Fruit fly (Drosophila melanogaster) whole organism, embryonic: Measurements from ENCODE around the gene Pvr.

Experiments used
- Antp ChIP-seq: fragments of 200-800 bp; sonication (Bioruptor generic); optimal IDR thresholded peaks from 3 replicates; lab custom pipeline; 2016; ENCODE audit warnings: missing biosample characterization, missing genetic modification characterization
- Atf3 ChIP-seq: fragments of 200-800 bp; sonication (Bioruptor generic); optimal IDR thresholded peaks from 3 replicates; lab custom pipeline; 2016; ENCODE audit warnings: missing biosample characterization, missing genetic modification characterization
- Atf6 ChIP-seq: fragments of 200-800 bp; sonication (Bioruptor generic); IDR thresholded peaks from 2 replicates; pipeline ENCODE4 v1.3.6; 2022; ENCODE audit warnings: missing biosample characterization, missing genetic modification characterization
- B-H2 ChIP-seq: fragments of 200-800 bp; sonication (Bioruptor generic); optimal IDR thresholded peaks from 2 replicates; lab custom pipeline; 2018; ENCODE audit warnings: missing biosample characterization, mild to moderate bottlenecking, missing genetic modification characterization
- Blimp-1 ChIP-seq: fragments of 200-800 bp; sonication (Bioruptor generic); optimal IDR thresholded peaks from 3 replicates; lab custom pipeline; 2018; ENCODE audit warnings: missing biosample characterization, missing genetic modification characterization, mild to moderate bottlenecking, moderate library complexity, missing genetic modification reagents
- C15 ChIP-seq: fragments of 200-800 bp; sonication (Bioruptor generic); IDR thresholded peaks from 3 replicates; pipeline ENCODE4 v1.3.6; 2022; ENCODE audit warnings: missing biosample characterization, missing genetic modification characterization
- CG14860 ChIP-seq: fragments of 200-800 bp; sonication (Bioruptor generic); IDR thresholded peaks from 3 replicates; pipeline ENCODE4 v1.3.6; 2022; ENCODE audit warnings: missing biosample characterization, missing genetic modification characterization; ENCODE audit not compliant: partially characterized antibody
- CG15269 ChIP-seq: fragments of 200-800 bp; sonication (Bioruptor generic); optimal IDR thresholded peaks from 2 replicates; lab custom pipeline; 2018; ENCODE audit warnings: missing biosample characterization, mild to moderate bottlenecking, missing genetic modification characterization, moderate library complexity
- CG15479 ChIP-seq: fragments of 200-800 bp; sonication (Bioruptor generic); optimal IDR thresholded peaks from 3 replicates; lab custom pipeline; 2019; ENCODE audit warnings: missing biosample characterization, mild to moderate bottlenecking, missing genetic modification characterization, moderate library complexity
- CG1647 ChIP-seq: fragments of 200-800 bp; sonication (Bioruptor generic); optimal IDR thresholded peaks from 3 replicates; lab custom pipeline; 2016; ENCODE audit warnings: missing biosample characterization, missing genetic modification characterization
- CG16779 ChIP-seq: fragments of 200-800 bp; sonication (Bioruptor generic); IDR thresholded peaks from 2 replicates; pipeline ENCODE4 v1.3.6; 2022; ENCODE audit warnings: missing biosample characterization, missing genetic modification characterization
- CG17612 ChIP-seq: fragments of 200-800 bp; sonication (Bioruptor generic); IDR thresholded peaks from 2 replicates; pipeline ENCODE4 v1.3.6; 2022; ENCODE audit warnings: missing biosample characterization, missing genetic modification characterization
- CG18011 ChIP-seq: fragments of 200-800 bp; sonication (Bioruptor generic); optimal IDR thresholded peaks from 2 replicates; lab custom pipeline; 2017; ENCODE audit warnings: missing biosample characterization, missing genetic modification characterization, mild to moderate bottlenecking, moderate library complexity, missing genotype
- CG18262 ChIP-seq: fragments of 200-800 bp; optimal IDR thresholded peaks from 3 replicates; lab custom pipeline; 2019; ENCODE audit warnings: missing biosample characterization, mild to moderate bottlenecking, missing genetic modification characterization, moderate library complexity
- CG18764 ChIP-seq: fragments of 200-800 bp; sonication (Bioruptor generic); optimal IDR thresholded peaks from 3 replicates; lab custom pipeline; 2016; ENCODE audit warnings: missing biosample characterization, missing genetic modification characterization
- CG2712 ChIP-seq: fragments of 200-800 bp; optimal IDR thresholded peaks from 3 replicates; lab custom pipeline; 2019; ENCODE audit warnings: missing biosample characterization, mild to moderate bottlenecking, missing genetic modification characterization, moderate library complexity
- CG3407 ChIP-seq: fragments of 200-800 bp; sonication (Bioruptor generic); optimal IDR thresholded peaks from 2 replicates; lab custom pipeline; 2018; ENCODE audit warnings: missing biosample characterization, mild to moderate bottlenecking, missing genetic modification characterization
- CG7928 ChIP-seq: fragments of 200-800 bp; sonication (Bioruptor generic); optimal IDR thresholded peaks from 2 replicates; lab custom pipeline; 2017; ENCODE audit warnings: missing biosample characterization, mild to moderate bottlenecking, missing genetic modification characterization
- CG8359 ChIP-seq: fragments of 200-800 bp; sonication (Bioruptor generic); optimal IDR thresholded peaks from 2 replicates; lab custom pipeline; 2017; ENCODE audit warnings: missing biosample characterization, mild to moderate bottlenecking, missing genetic modification characterization, borderline replicate concordance
- CHES-1-like ChIP-seq: fragments of 200-800 bp; sonication (Bioruptor generic); optimal IDR thresholded peaks from 2 replicates; lab custom pipeline; 2016; ENCODE audit warnings: missing biosample characterization, missing genetic modification characterization
- Fer1 ChIP-seq: fragments of 200-800 bp; sonication (Bioruptor generic); optimal IDR thresholded peaks from 2 replicates; lab custom pipeline; 2017; ENCODE audit warnings: missing biosample characterization, mild to moderate bottlenecking, missing genetic modification characterization
- GATAe ChIP-seq: fragments of 200-800 bp; sonication (Bioruptor generic); conservative IDR thresholded peaks from 2 replicates; pipeline ENCODE4 v1.3.6; 2022; ENCODE audit warnings: missing biosample characterization, missing genetic modification characterization
- Hr78 ChIP-seq, 2 experiments: fragments of 200-800 bp in 1 of 2; fragments of >200 bp in 1 of 2; sonication (Bioruptor generic) in 1 of 2; optimal IDR thresholded peaks; 2 replicates each; lab custom pipeline; 2017 to 2019; ENCODE audit warnings: missing biosample characterization in 2 of 2, missing genetic modification characterization in 2 of 2, mild to moderate bottlenecking in 1 of 2, moderate library complexity in 1 of 2
- Med ChIP-seq: fragments of 200-800 bp; sonication (Bioruptor generic); peaks from one replicate; lab custom pipeline; 2016; ENCODE audit warnings: missing biosample characterization, missing genetic modification characterization, mild to moderate bottlenecking, inconsistent platforms, moderate library complexity
- Rfx ChIP-seq: fragments of 200-800 bp; sonication (Bioruptor generic); IDR thresholded peaks from 2 replicates; pipeline ENCODE4 v1.3.6; 2022; ENCODE audit warnings: missing biosample characterization, missing genetic modification characterization
- Taf1 ChIP-seq: fragments of 200-800 bp; sonication (Bioruptor generic); IDR thresholded peaks from 2 replicates; pipeline ENCODE4 v1.3.6; 2022; ENCODE audit warnings: missing biosample characterization, missing genetic modification characterization
- Usf ChIP-seq: fragments of 200-800 bp; sonication (Bioruptor generic); optimal IDR thresholded peaks from 2 replicates; lab custom pipeline; 2017; ENCODE audit warnings: missing genotype, missing biosample characterization, missing genetic modification characterization
- ab ChIP-seq: fragments of 200-800 bp; sonication (Bioruptor generic); optimal IDR thresholded peaks from 2 replicates; lab custom pipeline; 2016; ENCODE audit warnings: missing biosample characterization, missing genetic modification characterization
- btn ChIP-seq: fragments of 200-800 bp; sonication (Bioruptor generic); optimal IDR thresholded peaks from 2 replicates; lab custom pipeline; 2016; ENCODE audit warnings: missing biosample characterization, missing genetic modification characterization
- cad ChIP-seq: fragments of >200 bp; optimal IDR thresholded peaks from 2 replicates; lab custom pipeline; 2017; ENCODE audit warnings: missing biosample characterization, missing genetic modification characterization
- caup ChIP-seq: fragments of 200-800 bp; sonication (Bioruptor generic); optimal IDR thresholded peaks from 3 replicates; lab custom pipeline; 2017; ENCODE audit warnings: missing biosample characterization, mild to moderate bottlenecking, missing genetic modification characterization, moderate library complexity; ENCODE audit not compliant: severe bottlenecking
- chinmo ChIP-seq: fragments of 200-800 bp; sonication (Bioruptor generic); IDR thresholded peaks from 4 replicates; pipeline ENCODE4 v1.3.6; 2022; ENCODE audit warnings: missing biosample characterization, missing genetic modification characterization; ENCODE audit not compliant: partially characterized antibody
- chm ChIP-seq: fragments of 200-800 bp; sonication (Bioruptor generic); IDR thresholded peaks from 2 replicates; pipeline ENCODE4 v1.3.6; 2022; ENCODE audit warnings: missing biosample characterization, missing genetic modification characterization
- crc ChIP-seq: fragments of 200-800 bp; sonication (Bioruptor generic); optimal IDR thresholded peaks from 2 replicates; lab custom pipeline; 2016; ENCODE audit warnings: missing biosample characterization, missing genetic modification characterization
- crol ChIP-seq: fragments of 200-800 bp; sonication (Bioruptor generic); IDR thresholded peaks from 2 replicates; pipeline ENCODE4 v1.3.6; 2022; ENCODE audit warnings: missing biosample characterization, missing genetic modification characterization
- cwo ChIP-seq: fragments of 200-800 bp; sonication (Bioruptor generic); optimal IDR thresholded peaks from 3 replicates; lab custom pipeline; 2017; ENCODE audit warnings: missing biosample characterization, missing genetic modification characterization, mild to moderate bottlenecking, moderate library complexity, missing genetic modification reagents
- dysf ChIP-seq: fragments of 200-800 bp; sonication (Bioruptor generic); IDR thresholded peaks from 3 replicates; pipeline ENCODE4 v1.3.6; 2022; ENCODE audit warnings: missing biosample characterization, missing genetic modification characterization
- exex ChIP-seq: fragments of 200-800 bp; sonication (Bioruptor generic); optimal IDR thresholded peaks from 4 replicates; lab custom pipeline; 2018; ENCODE audit warnings: missing biosample characterization, mild to moderate bottlenecking, missing genetic modification characterization, moderate library complexity
- fd3F ChIP-seq: fragments of 200-800 bp; sonication (Bioruptor generic); optimal IDR thresholded peaks from 2 replicates; lab custom pipeline; 2018; ENCODE audit warnings: missing biosample characterization, mild to moderate bottlenecking, missing genetic modification characterization, moderate library complexity
- gem ChIP-seq: fragments of 200-800 bp; sonication (Bioruptor generic); optimal IDR thresholded peaks from 2 replicates; lab custom pipeline; 2019; ENCODE audit warnings: missing biosample characterization, mild to moderate bottlenecking, missing genetic modification characterization, moderate library complexity
- lab ChIP-seq: fragments of 200-800 bp; sonication (Bioruptor generic); optimal IDR thresholded peaks from 3 replicates; lab custom pipeline; 2017; ENCODE audit warnings: missing biosample characterization, missing genetic modification characterization, mild to moderate bottlenecking, moderate library complexity, missing genetic modification reagents
- nau ChIP-seq: fragments of 200-800 bp; sonication (Bioruptor generic); optimal IDR thresholded peaks from 3 replicates; lab custom pipeline; 2017; ENCODE audit warnings: missing biosample characterization, mild to moderate bottlenecking, missing genetic modification characterization, missing genetic modification reagents
- nom ChIP-seq: fragments of 200-800 bp; sonication (Bioruptor generic); optimal IDR thresholded peaks from 2 replicates; lab custom pipeline; 2017; ENCODE audit warnings: missing biosample characterization, missing genetic modification characterization, mild to moderate bottlenecking, moderate library complexity, missing genetic modification reagents
- oc ChIP-seq: fragments of 200-800 bp; sonication (Bioruptor generic); optimal IDR thresholded peaks from 2 replicates; lab custom pipeline; 2018; ENCODE audit warnings: missing biosample characterization, mild to moderate bottlenecking, missing genetic modification characterization, moderate library complexity
- onecut ChIP-seq: fragments of 200-800 bp; sonication (Bioruptor generic); IDR thresholded peaks from 2 replicates; pipeline ENCODE4 v1.3.6; 2022; ENCODE audit warnings: missing biosample characterization, missing genetic modification characterization
- schlank ChIP-seq: fragments of 200-800 bp; sonication (Bioruptor generic); optimal IDR thresholded peaks from 2 replicates; lab custom pipeline; 2018; ENCODE audit warnings: missing biosample characterization, mild to moderate bottlenecking, missing genetic modification characterization
- sd ChIP-seq: fragments of 200-800 bp; sonication (Bioruptor generic); optimal IDR thresholded peaks from 3 replicates; lab custom pipeline; 2018; ENCODE audit warnings: missing biosample characterization, mild to moderate bottlenecking, missing genetic modification characterization, moderate library complexity
- sr ChIP-seq: fragments of 200-800 bp; sonication (Bioruptor generic); IDR thresholded peaks from 3 replicates; pipeline ENCODE4 v1.3.6; 2022; ENCODE audit warnings: missing biosample characterization, missing genetic modification characterization
- ttk ChIP-seq: fragments of 200-800 bp; sonication (Bioruptor generic); IDR thresholded peaks from 2 replicates; pipeline ENCODE4 v2.1.2; 2022; ENCODE audit warnings: missing biosample characterization, missing genetic modification characterization
- unc-4 ChIP-seq: fragments of 200-800 bp; sonication (Bioruptor generic); IDR thresholded peaks from 2 replicates; pipeline ENCODE4 v1.3.6; 2022; ENCODE audit warnings: missing biosample characterization, missing genetic modification characterization; ENCODE audit not compliant: partially characterized antibody
- vvl ChIP-seq: fragments of 200-800 bp; sonication (Bioruptor generic); IDR thresholded peaks from 2 replicates; pipeline ENCODE4 v1.3.6; 2022; ENCODE audit warnings: missing biosample characterization, missing genetic modification characterization

Gene Pvr

DNA sequence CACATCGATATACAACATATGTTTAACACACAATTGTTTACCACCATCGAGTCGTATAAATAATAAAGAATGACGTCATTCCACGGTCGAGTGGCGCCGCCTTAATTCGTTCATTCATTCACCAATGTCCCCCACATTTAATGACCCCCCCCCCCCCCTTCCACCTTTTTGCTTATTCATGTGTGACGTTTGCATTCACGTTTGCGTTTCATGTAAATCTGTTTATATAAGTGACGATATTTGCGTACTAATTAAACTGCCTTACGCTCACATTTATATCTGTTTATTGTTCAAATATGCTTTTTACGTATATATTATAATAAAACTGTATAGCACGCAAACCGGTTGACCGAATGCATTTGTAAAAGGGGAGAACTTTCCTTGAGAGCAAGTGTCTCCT is 6.1 kb downstream of the Pvr start (continued):
- TF ChIP-seq unc-4 (GFP tag; lab: Robert Waterston, UW) (no peak), Fer1 (GFP tag; lab: Kevin White, UChicago) (no peak), cwo (GFP tag; lab: Kevin White, UChicago) (peak; percentile 60), exex (peak; percentile 2), CG3407 (GFP tag; lab: Kevin White, UChicago) (no peak), sd (tag; lab: Kevin White, UChicago) (peak; percentile 56), CG17612 (GFP tag; lab: Robert Waterston, UW) (no peak), CG7928 (no peak), CG15269 (peak; percentile 10), Usf (GFP tag; lab: Kevin White, UChicago) (no peak), vvl (GFP tag; lab: Robert Waterston, UW) (peak; percentile 77), onecut (no peak), Med (peak; percentile 28), CG18011 (GFP tag; lab: Kevin White, UChicago) (no peak), Atf3 (GFP tag; lab: Kevin White, UChicago) (no peak), CG18262 (tag; lab: Kevin White, UChicago) (no peak), CG14860 (GFP tag; lab: Robert Waterston, UW) (no peak), Taf1 (GFP tag; lab: Robert Waterston, UW) (no peak), chm (GFP tag; lab: Robert Waterston, UW) (no peak), schlank (tag; lab: Kevin White, UChicago) (no peak), ttk (GFP tag; lab: Robert Waterston, UW) (no peak), Hr78 (GFP tag; optimal IDR thresholded peaks at IDR 0.05; lab: Kevin White, UChicago) (no peak), caup (GFP tag; lab: Kevin White, UChicago) (peak; percentile 37), btn (GFP tag; lab: Kevin White, UChicago) (no peak), fd3F (GFP tag; lab: Kevin White, UChicago) (no peak), crol (GFP tag; lab: Robert Waterston, UW) (peak; percentile 47; the same call in 1 of the 2 replicates), CG16779 (GFP tag; lab: Robert Waterston, UW) (no peak), chinmo (GFP tag; lab: Robert Waterston, UW) (peak; percentile 92; the same call in 3 of the 4 replicates), CG15479 (GFP tag; lab: Kevin White, UChicago) (no peak), GATAe (GFP tag; lab: Robert Waterston, UW) (no peak), crc (GFP tag; lab: Kevin White, UChicago) (no peak), Blimp-1 (GFP tag; lab: Kevin White, UChicago) (no peak), lab (peak; percentile 26), CHES-1-like (no peak), C15 (GFP tag; lab: Robert Waterston, UW) (no peak), CG1647 (GFP tag; lab: Kevin White, UChicago) (no peak), oc (tag; lab: Kevin White, UChicago) (no peak)

DNA sequence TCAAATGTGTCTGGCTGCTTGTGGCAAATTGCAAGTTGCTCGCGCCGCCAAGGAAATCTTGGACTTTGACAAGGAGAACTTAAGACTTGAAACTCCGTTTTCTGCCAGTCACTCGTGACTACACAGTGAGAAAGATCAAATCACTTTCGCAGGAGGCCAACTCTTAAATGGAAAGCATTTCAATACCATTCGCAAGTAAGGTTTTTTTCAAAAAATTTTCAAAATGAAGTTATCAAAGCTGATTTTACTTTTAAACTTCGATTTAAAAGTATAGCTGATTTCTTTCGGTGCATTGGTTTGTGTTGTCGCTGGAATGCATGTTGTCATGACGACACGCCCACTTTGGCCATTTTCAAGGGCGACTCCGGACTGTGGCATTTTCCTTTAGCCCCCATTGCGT is 7.3 kb downstream of the Pvr start:
- TF ChIP-seq cad (GFP tag; lab: Kevin White, UChicago) (no peak), CG2712 (tag; lab: Kevin White, UChicago) (peak; percentile 8), gem (tag; lab: Kevin White, UChicago) (peak; percentile 45), nau (GFP tag; lab: Kevin White, UChicago) (no peak), Atf6 (GFP tag; lab: Robert Waterston, UW) (0 out of 2 replicates have a peak, but pooled peaks have one; percentile 15), sr (0 out of 3 replicates have a peak, but pooled peaks have one; percentile 4), B-H2 (GFP tag; lab: Kevin White, UChicago) (no peak), dysf (GFP tag; lab: Robert Waterston, UW) (0 out of 3 replicates have a peak, but pooled peaks have one; percentile 23), Rfx (GFP tag; lab: Robert Waterston, UW) (peak; percentile 25; the same call in 1 of the 2 replicates), nom (GFP tag; lab: Kevin White, UChicago) (peak; percentile 90), Blimp-1 (GFP tag; lab: Kevin White, UChicago) (peak; percentile 3), CG18764 (GFP tag; lab: Kevin White, UChicago) (no peak), ab (GFP tag; lab: Kevin White, UChicago) (no peak), CG8359 (no peak), chm (GFP tag; lab: Robert Waterston, UW) (no peak), Antp (no peak)
